Worm (Caenorhabditis elegans) whole organism, L4 larva: ENCODE results near the gene sam-4.
A peak's percentile ranks its signal among the peaks of the same experiment; 100 is the strongest.

Source experiments
- F49E8.2 ChIP-seq: sonication (generic microtip); optimal IDR thresholded peaks from 2 replicates; lab custom pipeline; 2016; ENCODE audit warnings: missing compliant biosample characterization, mild to moderate bottlenecking, missing genetic modification characterization, borderline replicate concordance
- R02D3.7 ChIP-seq: fragments of 150-350 bp; sonication (generic microtip); optimal IDR thresholded peaks from 3 replicates; lab custom pipeline; 2014; ENCODE audit warnings: missing biosample characterization, missing genetic modification characterization
- T20F7.1 ChIP-seq: fragments of 200-800 bp; sonication (Bioruptor generic); optimal IDR thresholded peaks from 2 replicates; lab custom pipeline; 2018; ENCODE audit warnings: mild to moderate bottlenecking, missing genetic modification characterization, missing compliant biosample characterization
- T26A8.4 ChIP-seq: fragments of 200-800 bp; sonication (Bioruptor generic); IDR thresholded peaks from 2 replicates; pipeline ENCODE4 v1.3.6; 2022; ENCODE audit warnings: missing genetic modification characterization, missing compliant biosample characterization
- Y5F2A.4 ChIP-seq: fragments of 200-800 bp; sonication (Bioruptor generic); optimal IDR thresholded peaks from 2 replicates; lab custom pipeline; 2018; ENCODE audit warnings: mild to moderate bottlenecking, missing genetic modification characterization, missing compliant biosample characterization
- ZK337.2 ChIP-seq: fragments of 200-800 bp; sonication (Bioruptor generic); IDR thresholded peaks from 2 replicates; pipeline ENCODE4 v1.3.6; 2022; ENCODE audit warnings: missing genetic modification reagents, missing genetic modification characterization, missing compliant biosample characterization
- ZK546.5 ChIP-seq, 2 experiments: sonication (generic microtip); optimal IDR thresholded peaks; 2 replicates each; lab custom pipeline; 2017; ENCODE audit warnings: missing biosample characterization in 2 of 2, missing genetic modification characterization in 2 of 2
- aha-1 ChIP-seq: fragments of 150-350 bp; peaks from one replicate; lab custom pipeline; 2014; ENCODE audit warnings: missing biosample characterization, missing genetic modification characterization
- aly-2 ChIP-seq: sonication (generic microtip); optimal IDR thresholded peaks from 2 replicates; lab custom pipeline; 2018; ENCODE audit warnings: missing biosample characterization, missing genetic modification characterization
- arid-1 ChIP-seq: fragments of 200-800 bp; sonication (Bioruptor generic); conservative IDR thresholded peaks from 2 replicates; pipeline ENCODE4 v1.3.6; 2022; ENCODE audit warnings: missing genetic modification reagents, missing genetic modification characterization, missing compliant biosample characterization
- attf-4 ChIP-seq: sonication (generic microtip); optimal IDR thresholded peaks from 3 replicates; lab custom pipeline; 2017; ENCODE audit warnings: missing biosample characterization, missing genetic modification characterization
- ceh-28 ChIP-seq: fragments of 150-350 bp; optimal IDR thresholded peaks from 2 replicates; lab custom pipeline; 2014; ENCODE audit warnings: missing biosample characterization, missing genetic modification reagents, missing genetic modification characterization
- ceh-44 ChIP-seq: fragments of 200-800 bp; sonication (Bioruptor generic); IDR thresholded peaks from 2 replicates; pipeline ENCODE4 v1.3.6; 2022; ENCODE audit warnings: missing genetic modification reagents, missing genetic modification characterization, missing compliant biosample characterization
- ceh-82 ChIP-seq: sonication (generic microtip); optimal IDR thresholded peaks from 2 replicates; lab custom pipeline; 2017; ENCODE audit warnings: missing biosample characterization, missing genetic modification characterization
- dmd-6 ChIP-seq: fragments of 200-800 bp; sonication (Bioruptor generic); IDR thresholded peaks from 2 replicates; pipeline ENCODE4 v1.3.6; 2022; ENCODE audit warnings: missing genetic modification reagents, missing genetic modification characterization, missing compliant biosample characterization
- dve-1 ChIP-seq: sonication (generic microtip); optimal IDR thresholded peaks from 2 replicates; lab custom pipeline; 2017; ENCODE audit warnings: antibody characterized with exemption, mild to moderate bottlenecking, missing genetic modification characterization, missing compliant biosample characterization; ENCODE audit not compliant: insufficient read depth
- fkh-10 ChIP-seq: fragments of 150-350 bp; optimal IDR thresholded peaks from 2 replicates; lab custom pipeline; 2014; ENCODE audit warnings: missing biosample characterization, missing genetic modification reagents, missing genetic modification characterization
- fos-1 ChIP-seq: fragments of 150-350 bp; optimal IDR thresholded peaks from 2 replicates; lab custom pipeline; 2014; ENCODE audit warnings: missing biosample characterization, missing genetic modification characterization
- gei-8 ChIP-seq: fragments of 200-800 bp; sonication (Bioruptor generic); optimal IDR thresholded peaks from 2 replicates; lab custom pipeline; 2018; ENCODE audit warnings: mild to moderate bottlenecking, missing genetic modification characterization, missing compliant biosample characterization
- hlh-30 ChIP-seq: sonication (generic microtip); optimal IDR thresholded peaks from 2 replicates; lab custom pipeline; 2017; ENCODE audit warnings: antibody characterized with exemption, mild to moderate bottlenecking, missing genetic modification characterization, missing compliant biosample characterization; ENCODE audit not compliant: insufficient read depth
- hmg-1.1 ChIP-seq: fragments of 200-800 bp; sonication (Bioruptor generic); IDR thresholded peaks from 2 replicates; pipeline ENCODE4 v1.3.6; 2022; ENCODE audit warnings: missing genetic modification reagents, missing genetic modification characterization, missing compliant biosample characterization
- lim-7 ChIP-seq: fragments of 200-800 bp; sonication (Bioruptor generic); IDR thresholded peaks from 2 replicates; pipeline ENCODE4 v1.3.6; 2022; ENCODE audit warnings: missing genetic modification characterization, missing compliant biosample characterization
- lin-1 ChIP-seq: fragments of 200-800 bp; sonication (Bioruptor generic); IDR thresholded peaks from 2 replicates; pipeline ENCODE4 v1.3.6; 2022; ENCODE audit warnings: missing genetic modification reagents, missing genetic modification characterization, missing compliant biosample characterization
- lin-15B ChIP-seq: fragments of 150-350 bp; sonication (generic microtip); optimal IDR thresholded peaks from 3 replicates; lab custom pipeline; 2014; ENCODE audit warnings: missing biosample characterization, missing genetic modification characterization
- lin-29 ChIP-seq: fragments of 200-800 bp; sonication (Bioruptor generic); IDR thresholded peaks from 2 replicates; pipeline ENCODE4 v1.3.6; 2022; ENCODE audit warnings: missing genetic modification reagents, missing genetic modification characterization, missing compliant biosample characterization
- lir-3 ChIP-seq: sonication (generic microtip); optimal IDR thresholded peaks from 2 replicates; lab custom pipeline; 2016; ENCODE audit warnings: mild to moderate bottlenecking, missing genetic modification characterization, missing compliant biosample characterization
- lsy-2 ChIP-seq, 2 experiments: fragments of 150-350 bp in 1 of 2; sonication (generic microtip) in 1 of 2; optimal IDR thresholded peaks; 2 replicates each; lab custom pipeline; 2014 to 2017; ENCODE audit warnings: missing biosample characterization in 2 of 2, missing genetic modification characterization in 2 of 2
- mdl-1 ChIP-seq, 2 experiments: fragments of 150-350 bp in 1 of 2; sonication (generic microtip) in 1 of 2; optimal IDR thresholded peaks; 2 replicates each; lab custom pipeline; 2014 to 2017; ENCODE audit warnings: missing biosample characterization in 2 of 2, missing genetic modification characterization in 2 of 2
- mes-2 ChIP-seq: sonication (generic microtip); optimal IDR thresholded peaks from 2 replicates; lab custom pipeline; 2016; ENCODE audit warnings: missing genotype, mild to moderate bottlenecking, missing genetic modification characterization, missing compliant biosample characterization; ENCODE audit not compliant: poor library complexity, severe bottlenecking
- mxl-2 ChIP-seq: fragments of 200-800 bp; sonication (Bioruptor generic); conservative IDR thresholded peaks from 2 replicates; pipeline ENCODE4 v1.3.6; 2022; ENCODE audit warnings: missing genetic modification reagents, missing genetic modification characterization, missing compliant biosample characterization
- nhr-102 ChIP-seq: sonication (generic microtip); optimal IDR thresholded peaks from 2 replicates; lab custom pipeline; 2016; ENCODE audit warnings: mild to moderate bottlenecking, missing genetic modification characterization, moderate library complexity, missing compliant biosample characterization
- nhr-237 ChIP-seq: sonication (generic microtip); optimal IDR thresholded peaks from 2 replicates; lab custom pipeline; 2017; ENCODE audit warnings: missing biosample characterization, missing genetic modification characterization
- nhr-25 ChIP-seq: sonication (generic microtip); optimal IDR thresholded peaks from 2 replicates; lab custom pipeline; 2017; ENCODE audit warnings: missing genetic modification characterization, mild to moderate bottlenecking, missing compliant biosample characterization, antibody characterized with exemption, moderate library complexity, borderline replicate concordance; ENCODE audit not compliant: insufficient read depth
- nhr-28 ChIP-seq: fragments of 150-350 bp; optimal IDR thresholded peaks from 2 replicates; lab custom pipeline; 2014; ENCODE audit warnings: missing biosample characterization, missing genetic modification characterization
- nhr-41 ChIP-seq: fragments of 200-800 bp; sonication (Bioruptor generic); IDR thresholded peaks from 2 replicates; pipeline ENCODE4 v1.3.6; 2022; ENCODE audit warnings: missing genetic modification reagents, missing genetic modification characterization, missing compliant biosample characterization
- nhr-48 ChIP-seq: sonication (generic microtip); optimal IDR thresholded peaks from 2 replicates; lab custom pipeline; 2016; ENCODE audit warnings: mild to moderate bottlenecking, missing genetic modification characterization, missing compliant biosample characterization
- nhr-77 ChIP-seq: fragments of 150-350 bp; optimal IDR thresholded peaks from 2 replicates; lab custom pipeline; 2014; ENCODE audit warnings: missing biosample characterization, missing genetic modification characterization
- pha-4 ChIP-seq, 2 experiments: fragments of 150-350 bp in 1 of 2; fragments of 200-800 bp in 1 of 2; sonication (Bioruptor generic) in 1 of 2; IDR thresholded peaks in 1 of 2; optimal IDR thresholded peaks in 1 of 2; 2 replicates each; pipeline versions ENCODE4 v1.3.6 to Lab custom; 2014 to 2022; ENCODE audit warnings: missing genetic modification characterization in 2 of 2, missing genetic modification reagents in 2 of 2, missing biosample characterization in 1 of 2, missing compliant biosample characterization in 1 of 2
- set-16 ChIP-seq: fragments of 200-800 bp; sonication (Bioruptor generic); IDR thresholded peaks from 2 replicates; pipeline ENCODE4 v1.3.6; 2022; ENCODE audit warnings: missing genetic modification reagents, missing genetic modification characterization, missing compliant biosample characterization
- snpc-1.2 ChIP-seq: fragments of 200-800 bp; sonication (Bioruptor generic); IDR thresholded peaks from 2 replicates; pipeline ENCODE4 v1.3.6; 2022; ENCODE audit warnings: missing genetic modification reagents, missing genetic modification characterization, missing compliant biosample characterization
- snpc-4 ChIP-seq: fragments of 150-350 bp; optimal IDR thresholded peaks from 2 replicates; lab custom pipeline; 2014; ENCODE audit warnings: missing biosample characterization, missing genetic modification characterization
- vab-7 ChIP-seq: fragments of 200-800 bp; sonication (Bioruptor generic); IDR thresholded peaks from 2 replicates; pipeline ENCODE4 v1.3.6; 2022; ENCODE audit warnings: missing genetic modification reagents, missing genetic modification characterization, missing compliant biosample characterization
- zip-2 ChIP-seq: fragments of 150-350 bp; optimal IDR thresholded peaks from 2 replicates; lab custom pipeline; 2014; ENCODE audit warnings: missing biosample characterization, missing genetic modification characterization
- ztf-11 ChIP-seq: fragments of 150-350 bp; optimal IDR thresholded peaks from 2 replicates; lab custom pipeline; 2014; ENCODE audit warnings: missing biosample characterization, missing genetic modification characterization
- ztf-7 ChIP-seq: fragments of 150-350 bp; optimal IDR thresholded peaks from 2 replicates; lab custom pipeline; 2014; ENCODE audit warnings: missing biosample characterization, missing genetic modification characterization

The sam-4 gene

DNA sequence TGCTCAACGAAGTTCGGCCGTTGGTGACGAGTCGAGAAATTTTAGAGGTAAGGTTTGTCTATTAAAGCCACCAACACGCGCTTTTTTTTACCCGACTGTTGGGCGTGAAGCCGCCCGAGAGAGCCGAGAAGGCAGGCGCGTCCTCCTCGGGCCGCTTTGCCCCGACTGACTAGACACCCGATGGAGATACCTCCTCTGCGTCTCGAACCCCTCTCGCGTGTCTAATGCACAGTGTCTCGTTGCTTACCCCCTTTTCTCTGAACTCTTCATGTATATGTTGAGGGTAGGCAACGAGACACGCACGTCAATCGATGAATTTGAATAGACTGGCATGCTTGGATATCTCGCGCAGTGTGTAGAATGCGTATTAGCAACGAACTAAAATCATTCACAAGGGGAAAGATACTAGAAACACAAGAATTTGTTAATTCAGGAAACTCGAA, 12.7 kb upstream of the sam-4 start (continued):
- TF ChIP-seq T20F7.1 (GFP tag; lab: Kevin White, UChicago) (peak; percentile 82), attf-4 (tag; lab: Kevin White, UChicago) (no peak), lim-7 (GFP tag; lab: Robert Waterston, UW) (peak; percentile 95), ZK337.2 (GFP tag; lab: Robert Waterston, UW) (peak; percentile 88), ceh-28 (tag; lab: Kevin White, UChicago) (peak; percentile 76), snpc-4 (no peak), nhr-237 (tag; lab: Kevin White, UChicago) (peak; percentile 42), ZK546.5 (tag; optimal IDR thresholded peaks at IDR 0.05; lab: Kevin White, UChicago) (no peak), nhr-25 (tag; lab: Kevin White, UChicago) (peak; percentile 2), mdl-1 (tag; optimal IDR thresholded peaks at IDR 0.05; lab: Kevin White, UChicago) (peak; percentile 85 to 87), set-16 (GFP tag; lab: Robert Waterston, UW) (peak; percentile 99), zip-2 (no peak), lin-1 (GFP tag; lab: Robert Waterston, UW) (peak; percentile 98), lin-29 (GFP tag; lab: Robert Waterston, UW) (peak; percentile 89), ztf-11 (tag; lab: Kevin White, UChicago) (peak; percentile 29), gei-8 (GFP tag; lab: Kevin White, UChicago) (peak; percentile 97), snpc-1.2 (GFP tag; lab: Robert Waterston, UW) (peak; percentile 94), ztf-7 (peak; percentile 9), hlh-30 (tag; lab: Kevin White, UChicago) (peak; percentile 89), Y5F2A.4 (peak; percentile 81), mxl-2 (peak; percentile 51; the same call in 1 of the 2 replicates), nhr-77 (tag; lab: Kevin White, UChicago) (peak; percentile 79), ceh-44 (GFP tag; lab: Robert Waterston, UW) (peak; percentile 34; the same call in 1 of the 2 replicates), mes-2 (tag; lab: Kevin White, UChicago) (peak; percentile 86), dve-1 (tag; lab: Kevin White, UChicago) (peak; percentile 80), nhr-41 (GFP tag; lab: Robert Waterston, UW) (peak; percentile 95), F49E8.2 (tag; lab: Kevin White, UChicago) (peak; percentile 88), lir-3 (tag; lab: Kevin White, UChicago) (peak; percentile 72), nhr-28 (tag; lab: Kevin White, UChicago) (peak; percentile 55), lsy-2 (tag; optimal IDR thresholded peaks at IDR 0.05; lab: Kevin White, UChicago) (peak; percentile 86 to 89)
- TF ChIP-seq, all 104 proteins: peak for 88

DNA sequence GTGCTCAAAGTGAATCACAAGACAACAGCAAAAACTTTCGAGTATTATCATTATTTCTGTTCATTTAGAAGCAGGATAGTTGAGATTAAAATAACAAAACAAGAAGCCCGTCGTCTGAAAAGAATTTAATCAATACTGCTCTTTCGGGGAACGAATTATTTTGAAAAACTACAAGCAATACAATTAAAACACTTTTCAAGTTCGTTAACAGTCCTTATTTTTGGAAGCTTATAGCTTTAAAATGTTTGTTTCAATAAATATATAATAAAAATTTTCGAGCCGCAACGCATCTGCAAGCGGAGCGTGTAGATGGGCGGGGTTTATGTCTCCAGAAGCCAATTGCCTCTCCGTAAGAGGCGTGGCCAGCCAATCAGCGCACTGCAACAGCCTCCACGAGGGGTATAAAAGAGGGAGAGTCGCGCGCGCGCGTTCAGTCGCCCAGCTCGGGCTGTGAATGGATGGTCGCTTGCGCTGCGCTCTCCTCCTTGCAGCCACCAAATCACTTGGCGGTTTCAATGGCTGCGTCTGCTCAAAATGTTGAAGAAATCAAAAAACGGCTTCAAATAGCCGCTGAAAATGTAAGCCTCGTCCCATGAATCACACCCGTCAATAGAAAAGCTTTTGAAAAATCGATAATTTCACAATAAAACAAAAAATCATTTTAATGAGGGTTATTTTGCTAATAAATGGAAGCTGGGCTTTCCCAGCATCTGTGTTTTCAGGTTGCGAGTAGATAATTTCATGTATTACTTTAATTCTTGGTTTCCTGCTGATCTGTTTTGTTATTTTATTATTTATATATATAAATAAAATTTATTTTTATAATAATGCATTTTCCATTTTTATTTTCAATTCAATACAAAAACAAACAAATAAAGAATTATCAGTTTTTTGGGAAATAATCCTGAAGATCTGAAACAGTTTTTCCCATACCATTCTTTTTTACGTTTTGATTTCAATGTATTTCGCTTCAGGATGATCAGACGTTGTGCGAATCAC, 11.9 kb upstream of the sam-4 start, which contains the start of the genes ift-43 and mdt-26:
ift-43 (minus strand) TSS at position 51 of the 999 bp plus-strand sequence.
mdt-26 (plus strand) TSS at position 446 of the 999 bp plus-strand sequence.
- peak; percentile 70 for TF ChIP-seq dmd-6 (GFP tag; lab: Robert Waterston, UW)
- no peak for TF ChIP-seq F49E8.2 (tag; lab: Kevin White, UChicago)
- peak; percentile 82 for TF ChIP-seq T26A8.4 (GFP tag; lab: Robert Waterston, UW)
- peak; percentile 78 for TF ChIP-seq arid-1
- peak; percentile 70 for TF ChIP-seq nhr-102 (tag; lab: Kevin White, UChicago)
- no peak for TF ChIP-seq lin-15B
- TF ChIP-seq aha-1 (tag; lab: Kevin White, UChicago): peak; percentile 99
- TF ChIP-seq hmg-1.1 (GFP tag; lab: Robert Waterston, UW): peak; percentile 94
- TF ChIP-seq nhr-48: peak; percentile 35
- TF ChIP-seq R02D3.7 (tag; lab: Kevin White, UChicago): no peak
- TF ChIP-seq ceh-82 (tag; lab: Kevin White, UChicago): peak; percentile 34
- TF ChIP-seq pha-4 (GFP tag; IDR thresholded peaks at IDR 0.05; lab: Robert Waterston, UW): peak; percentile 72; the same call in 1 of the 2 replicates
- no peak for TF ChIP-seq pha-4 (tag; optimal IDR thresholded peaks at IDR 0.05; lab: Kevin White, UChicago)
- TF ChIP-seq nhr-77 (tag; lab: Kevin White, UChicago): peak; percentile 0
- TF ChIP-seq ztf-7: no peak
- TF ChIP-seq nhr-28 (tag; lab: Kevin White, UChicago): peak; percentile 46
- TF ChIP-seq vab-7 (GFP tag; lab: Robert Waterston, UW): 0 out of 2 replicates have a peak, but pooled peaks have one; percentile 42
- peak; percentile 74 for TF ChIP-seq mes-2 (tag; lab: Kevin White, UChicago)
- TF ChIP-seq lir-3 (tag; lab: Kevin White, UChicago): peak; percentile 28
- TF ChIP-seq mdl-1 (tag; optimal IDR thresholded peaks at IDR 0.05; lab: Kevin White, UChicago): peak; percentile 76 to 88
- TF ChIP-seq fos-1 (tag; lab: Kevin White, UChicago): no peak
- no peak for TF ChIP-seq aly-2 (tag; lab: Kevin White, UChicago)
- TF ChIP-seq fkh-10 (GFP tag; lab: Kevin White, UChicago): peak; percentile 63
- TF ChIP-seq Y5F2A.4: no peak
